Worm (Caenorhabditis elegans) whole organism, young adult: Measurements from ENCODE around the gene T19H12.3.

Experiments
- nhr-90 ChIP-seq: sonication (generic microtip); optimal IDR thresholded peaks from 2 replicates; lab custom pipeline; 2016; ENCODE audit warnings: missing genotype, mild to moderate bottlenecking, missing genetic modification characterization, missing compliant biosample characterization
- snpc-4 ChIP-seq, 5 experiments: fragments of 150-350 bp in 1 of 5; sonication (generic microtip) in 4 of 5; optimal IDR thresholded peaks; 2 replicates each; lab custom pipeline; 2014 to 2018; ENCODE audit warnings: missing genetic modification characterization in 5 of 5, missing biosample characterization in 3 of 5, antibody characterized with exemption in 2 of 5, mild to moderate bottlenecking in 2 of 5, missing compliant biosample characterization in 2 of 5, missing genotype in 2 of 5, moderate library complexity in 2 of 5, missing genetic modification reagents in 1 of 5

ce11 chrV:4851138-4851537 lies 34.3 kb upstream of the T19H12.3 start, which contains the start of gene nex-4:
- TF ChIP-seq nhr-90 (no peak), snpc-4 (GFP tag; optimal IDR thresholded peaks at IDR 0.05; lab: Kevin White, UChicago) (no peak), snpc-4 (tag; optimal IDR thresholded peaks at IDR 0.05; lab: Kevin White, UChicago) (no peak)
